Worm (Caenorhabditis elegans) whole organism, L1 larva: ENCODE data around the gene psf-1.

Experiments used
- C04F5.9 ChIP-seq: sonication (generic microtip); optimal IDR thresholded peaks from 2 replicates; lab custom pipeline; 2016; ENCODE audit warnings: missing genetic modification characterization, missing compliant biosample characterization
- C16A3.4 ChIP-seq: fragments of 150-350 bp; optimal IDR thresholded peaks from 2 replicates; lab custom pipeline; 2014; ENCODE audit warnings: missing biosample characterization, missing genetic modification characterization
- C34B4.2 ChIP-seq: sonication (generic microtip); optimal IDR thresholded peaks from 2 replicates; lab custom pipeline; 2017; ENCODE audit warnings: mild to moderate bottlenecking, missing genetic modification characterization, missing compliant biosample characterization
- aha-1 ChIP-seq: fragments of 150-350 bp; optimal IDR thresholded peaks from 2 replicates; lab custom pipeline; 2014; ENCODE audit warnings: missing biosample characterization, missing genetic modification characterization
- aly-2 ChIP-seq: fragments of 150-350 bp; optimal IDR thresholded peaks from 2 replicates; lab custom pipeline; 2014; ENCODE audit warnings: missing biosample characterization, missing genetic modification characterization
- ama-1 ChIP-seq: fragments of 150-350 bp; optimal IDR thresholded peaks from 2 replicates; lab custom pipeline; 2014
- ceh-63 ChIP-seq: fragments of 200-800 bp; sonication (Bioruptor generic); optimal IDR thresholded peaks from 2 replicates; lab custom pipeline; 2018; ENCODE audit warnings: mild to moderate bottlenecking, missing genetic modification characterization, missing compliant biosample characterization
- ceh-8 ChIP-seq: fragments of 200-800 bp; sonication (Bioruptor generic); optimal IDR thresholded peaks from 2 replicates; lab custom pipeline; 2018; ENCODE audit warnings: mild to moderate bottlenecking, missing genetic modification characterization, moderate library complexity, missing compliant biosample characterization
- ceh-82 ChIP-seq, 3 experiments: fragments of 150-350 bp in 1 of 3; sonication (generic microtip) in 2 of 3; optimal IDR thresholded peaks; 2 replicates each; lab custom pipeline; 2014 to 2017; ENCODE audit warnings: missing biosample characterization in 3 of 3, missing genetic modification characterization in 3 of 3
- ceh-88 ChIP-seq: fragments of 200-800 bp; sonication (Bioruptor generic); IDR thresholded peaks from 2 replicates; pipeline ENCODE4 v1.3.6; 2022; ENCODE audit warnings: missing genetic modification characterization, missing compliant biosample characterization
- efl-1 ChIP-seq, 4 experiments: fragments of 150-350 bp; optimal IDR thresholded peaks in 3 of 4; peaks in 1 of 4; 1 replicate in 1 of 4; 2 replicates in 3 of 4; lab custom pipeline; 2014; ENCODE audit warnings: missing biosample characterization in 2 of 4, missing genetic modification characterization in 2 of 4, missing genetic modification reagents in 2 of 4
- efl-3 ChIP-seq: fragments of 200-800 bp; sonication (Bioruptor generic); optimal IDR thresholded peaks from 2 replicates; lab custom pipeline; 2018; ENCODE audit warnings: mild to moderate bottlenecking, missing genetic modification characterization, missing compliant biosample characterization
- egl-13 ChIP-seq: sonication (generic microtip); optimal IDR thresholded peaks from 2 replicates; lab custom pipeline; 2016; ENCODE audit warnings: missing genotype, missing genetic modification reagents, missing genetic modification characterization, missing compliant biosample characterization
- fkh-10 ChIP-seq: sonication (generic microtip); optimal IDR thresholded peaks from 2 replicates; lab custom pipeline; 2017; ENCODE audit warnings: missing biosample characterization, missing genetic modification reagents, missing genetic modification characterization
- fos-1 ChIP-seq: fragments of 150-350 bp; optimal IDR thresholded peaks from 2 replicates; lab custom pipeline; 2014; ENCODE audit warnings: missing biosample characterization, missing genetic modification characterization
- hlh-17 ChIP-seq: fragments of 200-800 bp; sonication (Bioruptor generic); optimal IDR thresholded peaks from 2 replicates; lab custom pipeline; 2018; ENCODE audit warnings: missing genetic modification characterization, mild to moderate bottlenecking, missing compliant biosample characterization, moderate library complexity, borderline replicate concordance
- hlh-4 ChIP-seq: sonication (generic microtip); optimal IDR thresholded peaks from 2 replicates; lab custom pipeline; 2016; ENCODE audit warnings: mild to moderate bottlenecking, missing genetic modification characterization, missing compliant biosample characterization
- hpl-2 ChIP-seq: fragments of 150-350 bp; optimal IDR thresholded peaks from 2 replicates; lab custom pipeline; 2014; ENCODE audit warnings: missing biosample characterization, missing genetic modification reagents, missing genetic modification characterization
- irx-1 ChIP-seq: sonication (generic microtip); optimal IDR thresholded peaks from 2 replicates; lab custom pipeline; 2016; ENCODE audit warnings: missing genetic modification characterization, missing compliant biosample characterization
- lin-13 ChIP-seq: fragments of 150-350 bp; optimal IDR thresholded peaks from 2 replicates; lab custom pipeline; 2014; ENCODE audit warnings: missing biosample characterization, missing genetic modification reagents, missing genetic modification characterization
- lin-14 ChIP-seq: fragments of 200-800 bp; sonication (Bioruptor generic); optimal IDR thresholded peaks from 2 replicates; lab custom pipeline; 2018; ENCODE audit warnings: mild to moderate bottlenecking, missing genetic modification characterization, moderate library complexity, missing compliant biosample characterization
- lin-15B ChIP-seq: fragments of 150-350 bp; sonication (generic microtip); optimal IDR thresholded peaks from 3 replicates; lab custom pipeline; 2014; ENCODE audit warnings: missing biosample characterization, missing genetic modification characterization
- lin-35 ChIP-seq, 2 experiments: fragments of 150-350 bp; optimal IDR thresholded peaks; 2 replicates each; lab custom pipeline; 2014; ENCODE audit warnings: missing biosample characterization in 2 of 2, missing genetic modification characterization in 2 of 2, missing genetic modification reagents in 2 of 2
- lin-39 ChIP-seq: fragments of 150-350 bp; optimal IDR thresholded peaks from 2 replicates; lab custom pipeline; 2014; ENCODE audit warnings: missing biosample characterization, missing genetic modification reagents, missing genetic modification characterization
- lsy-2 ChIP-seq, 2 experiments: fragments of 150-350 bp; optimal IDR thresholded peaks; 2 replicates each; lab custom pipeline; 2014; ENCODE audit warnings: missing biosample characterization in 2 of 2, missing genetic modification characterization in 2 of 2
- mdl-1 ChIP-seq, 2 experiments: fragments of 150-350 bp; optimal IDR thresholded peaks; 2 replicates each; lab custom pipeline; 2014 to 2017; ENCODE audit warnings: missing biosample characterization in 2 of 2, missing genetic modification characterization in 2 of 2, inconsistent platforms in 1 of 2
- mep-1 ChIP-seq: fragments of 150-350 bp; optimal IDR thresholded peaks from 2 replicates; lab custom pipeline; 2014; ENCODE audit warnings: missing biosample characterization, missing genetic modification characterization
- nhr-12 ChIP-seq: sonication (generic microtip); optimal IDR thresholded peaks from 2 replicates; lab custom pipeline; 2017; ENCODE audit warnings: missing biosample characterization, missing genetic modification characterization
- nhr-19 ChIP-seq: fragments of 200-800 bp; sonication (Bioruptor generic); conservative IDR thresholded peaks from 2 replicates; pipeline ENCODE4 v1.3.6; 2022; ENCODE audit warnings: missing genetic modification characterization, missing compliant biosample characterization
- nhr-20 ChIP-seq: sonication (generic microtip); optimal IDR thresholded peaks from 2 replicates; lab custom pipeline; 2016; ENCODE audit warnings: mild to moderate bottlenecking, missing genetic modification characterization, missing compliant biosample characterization
- nhr-237 ChIP-seq: fragments of 150-350 bp; optimal IDR thresholded peaks from 2 replicates; lab custom pipeline; 2014; ENCODE audit warnings: missing biosample characterization, missing genetic modification characterization
- nhr-28 ChIP-seq: fragments of 150-350 bp; optimal IDR thresholded peaks from 2 replicates; lab custom pipeline; 2014; ENCODE audit warnings: missing biosample characterization, missing genetic modification characterization
- nhr-47 ChIP-seq: sonication (generic microtip); optimal IDR thresholded peaks from 2 replicates; lab custom pipeline; 2016; ENCODE audit warnings: mild to moderate bottlenecking, missing genetic modification characterization, moderate library complexity, missing compliant biosample characterization
- nhr-71 ChIP-seq: sonication (generic microtip); optimal IDR thresholded peaks from 2 replicates; lab custom pipeline; 2016; ENCODE audit warnings: mild to moderate bottlenecking, missing genetic modification characterization, moderate library complexity, missing compliant biosample characterization
- nhr-76 ChIP-seq: sonication (generic microtip); optimal IDR thresholded peaks from 2 replicates; lab custom pipeline; 2017; ENCODE audit warnings: missing biosample characterization, missing genetic modification characterization
- nhr-77 ChIP-seq: fragments of 150-350 bp; optimal IDR thresholded peaks from 2 replicates; lab custom pipeline; 2014; ENCODE audit warnings: missing biosample characterization, missing genetic modification characterization
- nhr-84 ChIP-seq: sonication (generic microtip); optimal IDR thresholded peaks from 2 replicates; lab custom pipeline; 2017; ENCODE audit warnings: missing biosample characterization, missing genetic modification characterization
- nhr-90 ChIP-seq: sonication (generic microtip); optimal IDR thresholded peaks from 2 replicates; lab custom pipeline; 2016; ENCODE audit warnings: mild to moderate bottlenecking, missing genetic modification characterization, missing compliant biosample characterization; ENCODE audit not compliant: poor library complexity
- pag-3 ChIP-seq: sonication (generic microtip); optimal IDR thresholded peaks from 2 replicates; lab custom pipeline; 2017; ENCODE audit warnings: missing genetic modification characterization, mild to moderate bottlenecking, missing compliant biosample characterization, antibody characterized with exemption, borderline replicate concordance; ENCODE audit not compliant: insufficient read depth
- pax-3 ChIP-seq: fragments of 200-800 bp; sonication (Bioruptor generic); optimal IDR thresholded peaks from 2 replicates; lab custom pipeline; 2018; ENCODE audit warnings: mild to moderate bottlenecking, missing genetic modification characterization, moderate library complexity, missing compliant biosample characterization
- pqm-1 ChIP-seq: sonication (generic microtip); optimal IDR thresholded peaks from 3 replicates; lab custom pipeline; 2017; ENCODE audit warnings: missing biosample characterization, missing genetic modification characterization
- rnt-1 ChIP-seq: sonication (generic microtip); optimal IDR thresholded peaks from 2 replicates; lab custom pipeline; 2016; ENCODE audit warnings: mild to moderate bottlenecking, missing genetic modification characterization, moderate library complexity, missing compliant biosample characterization
- skn-1 ChIP-seq: fragments of 150-350 bp; optimal IDR thresholded peaks from 2 replicates; lab custom pipeline; 2014; ENCODE audit warnings: missing biosample characterization, missing genetic modification characterization
- snpc-4 ChIP-seq: fragments of 150-350 bp; optimal IDR thresholded peaks from 2 replicates; lab custom pipeline; 2014; ENCODE audit warnings: missing biosample characterization, missing genetic modification characterization
- snu-23 ChIP-seq: sonication (generic microtip); optimal IDR thresholded peaks from 2 replicates; lab custom pipeline; 2016; ENCODE audit warnings: missing genetic modification characterization, missing compliant biosample characterization
- sptf-1 ChIP-seq: fragments of 150-350 bp; optimal IDR thresholded peaks from 2 replicates; lab custom pipeline; 2014; ENCODE audit warnings: missing biosample characterization, missing genetic modification characterization
- sup-37 ChIP-seq: fragments of 200-800 bp; sonication (Bioruptor generic); optimal IDR thresholded peaks from 2 replicates; lab custom pipeline; 2018; ENCODE audit warnings: mild to moderate bottlenecking, missing genetic modification characterization, missing compliant biosample characterization
- swsn-7 ChIP-seq: sonication (generic microtip); optimal IDR thresholded peaks from 2 replicates; lab custom pipeline; 2016; ENCODE audit warnings: missing genetic modification characterization, missing compliant biosample characterization
- tbx-2 ChIP-seq: sonication (generic microtip); optimal IDR thresholded peaks from 2 replicates; lab custom pipeline; 2016; ENCODE audit warnings: missing genetic modification characterization, missing compliant biosample characterization
- tlp-1 ChIP-seq: fragments of 150-350 bp; optimal IDR thresholded peaks from 2 replicates; lab custom pipeline; 2014; ENCODE audit warnings: missing biosample characterization, missing genetic modification characterization
- unc-130 ChIP-seq: fragments of 150-350 bp; optimal IDR thresholded peaks from 2 replicates; lab custom pipeline; 2017; ENCODE audit warnings: missing biosample characterization, missing genetic modification characterization, inconsistent platforms
- unc-30 ChIP-seq: sonication (generic microtip); optimal IDR thresholded peaks from 2 replicates; lab custom pipeline; 2017; ENCODE audit warnings: missing biosample characterization, missing genetic modification characterization
- unc-86 ChIP-seq: sonication (generic microtip); optimal IDR thresholded peaks from 2 replicates; lab custom pipeline; 2016; ENCODE audit warnings: missing genetic modification characterization, missing compliant biosample characterization
- unc-98 ChIP-seq: fragments of 200-800 bp; sonication (Bioruptor generic); IDR thresholded peaks from 2 replicates; pipeline ENCODE4 v1.3.6; 2022; ENCODE audit warnings: missing genetic modification characterization, missing compliant biosample characterization

The psf-1 gene

ce11 chrII:9933947-9934383 lies 34.5 kb upstream of the psf-1 start:
- TF ChIP-seq nhr-237 (tag; lab: Kevin White, UChicago) (no peak), pax-3 (tag; lab: Kevin White, UChicago) (no peak), nhr-19 (GFP tag; lab: Robert Waterston, UW) (no peak; the same call in none of the 2 replicates), efl-3 (GFP tag; lab: Kevin White, UChicago) (no peak), C04F5.9 (tag; lab: Kevin White, UChicago) (no peak), aly-2 (tag; lab: Kevin White, UChicago) (peak; percentile 59), rnt-1 (tag; lab: Kevin White, UChicago) (peak; percentile 54), nhr-90 (tag; lab: Kevin White, UChicago) (peak; percentile 58), sup-37 (GFP tag; lab: Kevin White, UChicago) (no peak), snu-23 (GFP tag; lab: Kevin White, UChicago) (peak; percentile 48), ama-1 (lab: Kevin White, UChicago) (peak; percentile 77), nhr-12 (tag; lab: Kevin White, UChicago) (no peak), mdl-1 (tag; optimal IDR thresholded peaks at IDR 0.05; lab: Kevin White, UChicago) (no peak), fkh-10 (GFP tag; lab: Kevin White, UChicago) (no peak), unc-98 (GFP tag; lab: Robert Waterston, UW) (no peak), ceh-88 (GFP tag; lab: Robert Waterston, UW) (no peak), aha-1 (tag; lab: Kevin White, UChicago) (no peak), nhr-84 (tag; lab: Kevin White, UChicago) (no peak), irx-1 (tag; lab: Kevin White, UChicago) (no peak), nhr-28 (tag; lab: Kevin White, UChicago) (no peak), hpl-2 (GFP tag; lab: Kevin White, UChicago) (no peak), nhr-76 (tag; lab: Kevin White, UChicago) (no peak), fos-1 (no peak), tlp-1 (tag; lab: Kevin White, UChicago) (no peak), nhr-20 (tag; lab: Kevin White, UChicago) (peak; percentile 14), ceh-8 (GFP tag; lab: Kevin White, UChicago) (no peak), tbx-2 (tag; lab: Kevin White, UChicago) (no peak), lin-13 (GFP tag; lab: Kevin White, UChicago) (no peak), mep-1 (no peak), lsy-2 (tag; optimal IDR thresholded peaks at IDR 0.05; lab: Kevin White, UChicago) (no peak), ceh-63 (GFP tag; lab: Kevin White, UChicago) (no peak), nhr-71 (tag; lab: Kevin White, UChicago) (peak; percentile 42), nhr-47 (tag; lab: Kevin White, UChicago) (peak; percentile 48), pag-3 (tag; lab: Kevin White, UChicago) (no peak), lin-39 (tag; lab: Kevin White, UChicago) (no peak), C34B4.2 (tag; lab: Kevin White, UChicago) (no peak), C16A3.4 (tag; lab: Kevin White, UChicago) (no peak), pqm-1 (tag; lab: Kevin White, UChicago) (no peak), lin-14 (GFP tag; lab: Kevin White, UChicago) (no peak), sptf-1 (tag; lab: Kevin White, UChicago) (no peak), unc-30 (no peak), efl-1 (optimal IDR thresholded peaks at IDR 0.05; lab: Kevin White, UChicago) (no peak), efl-1 (GFP tag; optimal IDR thresholded peaks at IDR 0.05 in 1 of 2; lab: Kevin White, UChicago) (peak in 1 of 2 experiments; percentile 88), ceh-82 (tag; optimal IDR thresholded peaks at IDR 0.05; lab: Kevin White, UChicago) (no peak), hlh-4 (tag; lab: Kevin White, UChicago) (no peak), lin-35 (GFP tag; optimal IDR thresholded peaks at IDR 0.05; lab: Kevin White, UChicago) (peak in 1 of 2 experiments; percentile 1), hlh-17 (peak; percentile 24), swsn-7 (tag; lab: Kevin White, UChicago) (no peak), snpc-4 (tag; lab: Kevin White, UChicago) (no peak), skn-1 (tag; lab: Kevin White, UChicago) (no peak), egl-13 (tag; lab: Kevin White, UChicago) (no peak), nhr-77 (tag; lab: Kevin White, UChicago) (no peak), lin-15B (tag; lab: Kevin White, UChicago) (no peak), unc-86 (no peak), unc-130 (tag; lab: Kevin White, UChicago) (no peak)
